Worm (Caenorhabditis elegans): ENCODE measurements around the gene R07B1.13.

DNA sequence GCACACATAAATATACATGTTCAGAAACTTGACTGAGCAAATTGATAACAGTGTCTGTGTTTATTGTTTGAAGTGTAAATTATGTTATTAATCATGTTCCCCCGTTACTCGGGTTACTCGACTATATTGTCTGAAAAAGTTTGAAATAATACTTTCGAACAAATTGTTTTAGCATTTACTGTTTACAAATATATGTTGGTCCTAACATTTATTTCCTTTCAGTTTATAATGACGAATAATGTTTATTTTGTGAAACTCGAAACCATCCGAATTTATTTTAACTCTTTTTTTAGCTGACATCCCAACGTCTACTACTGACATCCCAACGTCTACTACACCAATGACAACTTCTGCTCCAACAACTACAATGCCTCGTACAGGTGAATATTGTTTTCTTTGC is 802 bp upstream of the R07B1.13 start, which contains the start of gene R07B1.7:
- TF ChIP-seq ztf-23 (GFP tag; IDR thresholded peaks at IDR 0.05) (no peak), cog-1 (tag; optimal IDR thresholded peaks at IDR 0.05) (no peak), flt-1 (GFP tag; IDR thresholded peaks at IDR 0.05) (no peak), med-1 (GFP tag; optimal IDR thresholded peaks at IDR 0.05; ENCODE audit: insufficient read depth) (no peak), ref-1 (GFP tag; conservative IDR thresholded peaks at IDR 0.05) (no peak), ztf-29 (GFP tag; IDR thresholded peaks at IDR 0.05) (no peak)

All from whole organism, midembryonic.